Worm (Caenorhabditis elegans) whole organism, midembryonic: Measurements from ENCODE around the gene srlf-36.

Experiments
- T22C8.4 ChIP-seq: fragments of 200-800 bp; sonication (Bioruptor generic); IDR thresholded peaks from 2 replicates; pipeline ENCODE4 v1.3.6; 2022; ENCODE audit warnings: missing genetic modification characterization, missing compliant biosample characterization
- ref-1 ChIP-seq: fragments of 200-800 bp; sonication (Bioruptor generic); conservative IDR thresholded peaks from 2 replicates; pipeline ENCODE4 v1.3.6; 2022; ENCODE audit warnings: missing genetic modification reagents, missing genetic modification characterization, missing compliant biosample characterization

ce11 chrV:615275-615674 is 5.7 kb upstream of the srlf-36 start, which contains the start of gene F48G7.13:
- TF ChIP-seq T22C8.4 (GFP tag; lab: Robert Waterston, UW) (no peak), ref-1 (GFP tag; lab: Robert Waterston, UW) (no peak)
